Worm (Caenorhabditis elegans) whole organism, mixed stage, embryonic: ENCODE measurements around the gene lsm-8.

Source experiments
- lin-32 ChIP-seq: fragments of 200-800 bp; sonication (Bioruptor generic); optimal IDR thresholded peaks from 2 replicates; lab custom pipeline; 2018; ENCODE audit warnings: mild to moderate bottlenecking, missing genetic modification characterization, missing compliant biosample characterization
- nhr-237 ChIP-seq: fragments of 150-350 bp; optimal IDR thresholded peaks from 2 replicates; lab custom pipeline; 2014; ENCODE audit warnings: missing biosample characterization, missing genetic modification characterization
- tbx-8 ChIP-seq: fragments of 200-800 bp; sonication (Bioruptor generic); optimal IDR thresholded peaks from 2 replicates; lab custom pipeline; 2018; ENCODE audit warnings: mild to moderate bottlenecking, missing genetic modification characterization, moderate library complexity, missing compliant biosample characterization

ce11 chrIV:6325772-6326171 is 554 bp upstream of the lsm-8 start:
- TF ChIP-seq tbx-8 (GFP tag; lab: Kevin White, UChicago) = no peak
- TF ChIP-seq nhr-237 (tag; lab: Kevin White, UChicago) = no peak
- TF ChIP-seq lin-32 = no peak
